Worm (Caenorhabditis elegans): ENCODE data around the gene C48D1.1.
A peak's percentile ranks its signal among the peaks of the same experiment; 100 is the strongest.

DNA sequence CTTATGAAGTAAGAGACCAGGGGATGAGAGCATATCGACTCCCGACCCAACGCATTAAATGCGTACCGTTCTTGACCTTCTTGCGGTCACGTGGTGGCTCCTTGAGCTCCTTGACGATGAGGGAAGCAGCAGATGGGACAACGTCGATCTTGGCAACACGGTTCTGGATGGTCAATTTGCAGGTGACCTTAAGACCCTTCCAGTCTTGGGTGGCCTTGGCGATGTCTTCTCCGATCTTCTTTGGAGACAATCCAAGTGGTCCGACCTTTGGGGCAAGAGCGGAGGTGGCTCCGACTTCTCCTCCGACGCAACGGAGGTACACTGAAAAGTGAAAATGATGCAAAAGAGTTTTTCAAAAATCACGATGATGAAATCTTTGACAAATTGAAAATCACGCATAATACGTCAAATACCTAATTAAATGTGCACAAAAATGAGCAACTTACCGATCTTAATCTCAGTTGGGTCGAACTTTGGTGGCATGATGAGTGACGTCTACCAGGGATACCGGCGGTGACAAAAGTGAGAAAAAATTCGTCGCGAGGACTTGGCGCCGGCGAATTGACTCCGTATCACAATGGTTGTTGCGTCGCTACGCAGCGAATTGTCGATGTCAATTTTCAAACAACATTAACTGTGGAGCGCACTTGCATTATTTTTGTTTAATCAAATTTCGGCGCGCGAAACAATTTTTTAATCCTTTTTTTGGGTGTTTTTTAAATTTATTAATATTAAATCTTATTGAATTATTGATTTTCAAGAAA, 43.1 kb upstream of the C48D1.1 start, which contains the start of gene rpl-12:
- TF ChIP-seq ztf-29 (GFP tag; IDR thresholded peaks at IDR 0.05) (no peak), flt-1 (GFP tag; IDR thresholded peaks at IDR 0.05) (peak; percentile 77), tab-1 (GFP tag; IDR thresholded peaks at IDR 0.05) (no peak), cog-1 (tag; optimal IDR thresholded peaks at IDR 0.05) (peak; percentile 98), med-1 (GFP tag; optimal IDR thresholded peaks at IDR 0.05; ENCODE audit: insufficient read depth) (no peak)

Measured in whole organism, midembryonic.